Worm (Caenorhabditis elegans) whole organism, late embryonic: Measurements from ENCODE around the gene fbxa-39.

ENCODE experiments used
- ama-1 ChIP-seq: fragments of 150-350 bp; optimal IDR thresholded peaks from 2 replicates; lab custom pipeline; 2014
- che-1 ChIP-seq: sonication (generic microtip); optimal IDR thresholded peaks from 2 replicates; lab custom pipeline; 2016; ENCODE audit warnings: mild to moderate bottlenecking, missing genetic modification characterization, missing compliant biosample characterization
- fkh-6 ChIP-seq: sonication (generic microtip); optimal IDR thresholded peaks from 2 replicates; lab custom pipeline; 2016; ENCODE audit warnings: missing genetic modification characterization, missing compliant biosample characterization
- hlh-30 ChIP-seq: sonication (generic microtip); optimal IDR thresholded peaks from 2 replicates; lab custom pipeline; 2017; ENCODE audit warnings: antibody characterized with exemption, missing genetic modification characterization, missing compliant biosample characterization; ENCODE audit not compliant: insufficient read depth
- hlh-6 ChIP-seq: sonication (generic microtip); optimal IDR thresholded peaks from 2 replicates; lab custom pipeline; 2016; ENCODE audit warnings: missing genotype, missing genetic modification characterization, missing compliant biosample characterization
- lin-11 ChIP-seq: fragments of 200-800 bp; sonication (Bioruptor generic); optimal IDR thresholded peaks from 2 replicates; lab custom pipeline; 2018; ENCODE audit warnings: mild to moderate bottlenecking, missing genetic modification characterization, missing compliant biosample characterization
- pag-3 ChIP-seq: sonication (generic microtip); optimal IDR thresholded peaks from 2 replicates; lab custom pipeline; 2016; ENCODE audit warnings: missing compliant biosample characterization, missing genetic modification characterization, borderline replicate concordance
- pha-4 ChIP-seq: fragments of 150-350 bp; optimal IDR thresholded peaks from 2 replicates; lab custom pipeline; 2018; ENCODE audit warnings: missing biosample characterization, missing genetic modification reagents, missing genetic modification characterization

ce11 chrIII:2276842-2277241 lies 4.0 kb downstream of the fbxa-39 start, which contains the start of gene Y54F10BM.21:
- TF ChIP-seq pag-3 (no peak), fkh-6 (tag; lab: Kevin White, UChicago) (no peak), che-1 (tag; lab: Kevin White, UChicago) (no peak), hlh-6 (no peak), pha-4 (tag; lab: Kevin White, UChicago) (no peak), ama-1 (lab: Kevin White, UChicago) (no peak), hlh-30 (tag; lab: Kevin White, UChicago) (no peak), lin-11 (tag; lab: Kevin White, UChicago) (no peak)
